Fruit fly (Drosophila melanogaster): Measurements from ENCODE around the gene CG42637.

CG42637 gene

DNA sequence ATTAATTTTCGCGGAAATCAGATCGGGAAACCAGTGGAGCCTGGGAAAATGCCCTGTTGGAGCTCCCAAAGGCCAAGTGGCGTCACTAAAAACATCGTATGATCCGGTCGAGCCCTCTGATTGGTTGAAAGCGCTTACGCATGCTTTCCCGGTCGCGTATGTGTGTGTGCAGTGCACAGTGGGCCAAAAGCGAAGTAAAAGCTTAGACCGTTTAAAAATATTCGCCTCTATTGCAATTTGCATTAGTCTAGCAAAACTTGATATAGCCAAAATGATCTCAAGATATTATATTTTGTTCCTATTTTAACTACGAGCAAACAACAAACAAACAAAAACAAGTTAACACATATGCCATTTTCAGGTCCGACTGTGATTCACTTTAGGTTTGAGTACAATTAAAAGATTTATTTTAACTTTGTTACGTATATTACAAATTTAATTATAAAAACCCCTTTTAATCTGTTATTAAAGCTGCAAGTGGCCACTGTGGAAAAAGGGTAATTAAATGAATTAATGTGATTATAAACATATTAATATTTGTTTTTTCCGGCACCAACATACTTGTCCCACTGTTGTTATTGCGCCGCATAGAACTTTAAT lies 934 bp upstream of the CG42637 start (continued):
- TF ChIP-seq esg (GFP tag; conservative IDR thresholded peaks at IDR 0.05) (peak; percentile 57), salm (tag; optimal IDR thresholded peaks at IDR 0.05) (peak; percentile 76), Nf-YC (tag; optimal IDR thresholded peaks at IDR 0.05) (peak; percentile 99), kah (GFP tag; optimal IDR thresholded peaks at IDR 0.05) (peak; percentile 69), CG7987 (GFP tag; optimal IDR thresholded peaks at IDR 0.05) (peak; percentile 40), shn (GFP tag; optimal IDR thresholded peaks at IDR 0.05) (peak; percentile 74), twi (tag; optimal IDR thresholded peaks at IDR 0.05) (peak; percentile 57), H2.0 (GFP tag; IDR thresholded peaks at IDR 0.05) (peak; percentile 36; the same call in 1 of the 2 replicates), wdn (GFP tag; IDR thresholded peaks at IDR 0.05) (no peak), ems (GFP tag; optimal IDR thresholded peaks at IDR 0.05) (peak; percentile 72), Dek (tag; optimal IDR thresholded peaks at IDR 0.05) (peak; percentile 77), bsh (GFP tag; optimal IDR thresholded peaks at IDR 0.05) (peak; percentile 74 to 93), hbn (GFP tag; IDR thresholded peaks at IDR 0.05; ENCODE audit: partially characterized antibody) (no peak), Ada2b (GFP tag; IDR thresholded peaks at IDR 0.05) (peak; percentile 69), sr (GFP tag; IDR thresholded peaks at IDR 0.05) (peak; percentile 19; the same call in 1 of the 3 replicates), CG13624 (GFP tag; optimal IDR thresholded peaks at IDR 0.05) (peak; percentile 85), HLH54F (GFP tag; optimal IDR thresholded peaks at IDR 0.05) (peak; percentile 74), pum (GFP tag; optimal IDR thresholded peaks at IDR 0.05) (peak; percentile 49), fd3F (GFP tag; optimal IDR thresholded peaks at IDR 0.05) (peak; percentile 81), jumu (GFP tag; optimal IDR thresholded peaks at IDR 0.05) (peak; percentile 65), D19B (GFP tag; optimal IDR thresholded peaks at IDR 0.05) (peak; percentile 72), CG12391 (tag; optimal IDR thresholded peaks at IDR 0.05) (peak; percentile 88), Sin3A (optimal IDR thresholded peaks at IDR 0.05) (no peak), CG18262 (tag; optimal IDR thresholded peaks at IDR 0.05) (peak; percentile 91), CG6272 (GFP tag; IDR thresholded peaks at IDR 0.05) (peak; percentile 64; the same call in 1 of the 2 replicates), Max (GFP tag; optimal IDR thresholded peaks at IDR 0.05) (peak; percentile 83), D19A (tag; optimal IDR thresholded peaks at IDR 0.05) (peak; percentile 81), CG3407 (GFP tag; optimal IDR thresholded peaks at IDR 0.05) (peak; percentile 73), CG4707 (GFP tag; optimal IDR thresholded peaks at IDR 0.05) (peak; percentile 81), cas (GFP tag; IDR thresholded peaks at IDR 0.05) (0 out of 2 replicates have a peak, but pooled peaks have one; percentile 31), nau (GFP tag; optimal IDR thresholded peaks at IDR 0.05) (no peak), CG15696 (tag; optimal IDR thresholded peaks at IDR 0.05) (peak; percentile 30), nerfin-1 (tag; optimal IDR thresholded peaks at IDR 0.05) (peak; percentile 84), CG9817 (tag; optimal IDR thresholded peaks at IDR 0.05) (peak; percentile 75), seq (GFP tag; IDR thresholded peaks at IDR 0.05) (peak; percentile 76), CG4282 (GFP tag; optimal IDR thresholded peaks at IDR 0.05) (peak; percentile 68), maf-S (GFP tag; optimal IDR thresholded peaks at IDR 0.05) (peak; percentile 69), fu2 (GFP tag; optimal IDR thresholded peaks at IDR 0.05) (peak; percentile 71), unpg (GFP tag; optimal IDR thresholded peaks at IDR 0.05) (peak; percentile 70), Ssrp (tag; optimal IDR thresholded peaks at IDR 0.05) (peak; percentile 83), Fer1 (GFP tag; optimal IDR thresholded peaks at IDR 0.05) (peak; percentile 92), CG8359 (GFP tag; optimal IDR thresholded peaks at IDR 0.05; ENCODE audit: borderline replicate concordance) (peak; percentile 36), so (GFP tag; IDR thresholded peaks at IDR 0.05) (peak; percentile 67), CG12219 (GFP tag; optimal IDR thresholded peaks at IDR 0.05) (peak; percentile 81), Hr3 (GFP tag; optimal IDR thresholded peaks at IDR 0.05) (peak; percentile 73), kay (GFP tag; optimal IDR thresholded peaks at IDR 0.05) (peak; percentile 87), z (GFP tag; IDR thresholded peaks at IDR 0.05) (0 out of 3 replicates have a peak, but pooled peaks have one; percentile 19), Meics (GFP tag; optimal IDR thresholded peaks at IDR 0.05) (peak; percentile 94), ssp (GFP tag; IDR thresholded peaks at IDR 0.05) (peak; percentile 49), sim (GFP tag; IDR thresholded peaks at IDR 0.05) (peak; percentile 56; the same call in 1 of the 2 replicates)
